Worm (Caenorhabditis elegans) whole organism, L4/young adult: Measurements from ENCODE around the gene cisd-1.
"Not testable (repeated sequence)": the region's sequence is repeated elsewhere in the genome, so short reads cannot be mapped to it uniquely, and the experiment has no call there.

Experiments
- W03F9.2 ChIP-seq: fragments of 150-350 bp; optimal IDR thresholded peaks from 2 replicates; lab custom pipeline; 2014; ENCODE audit warnings: missing biosample characterization, missing genetic modification characterization
- dao-5 ChIP-seq: sonication (generic microtip); optimal IDR thresholded peaks from 2 replicates; lab custom pipeline; 2016; ENCODE audit warnings: missing genotype, missing genetic modification characterization, moderate library complexity, missing compliant biosample characterization
- him-1 ChIP-seq: sonication (generic microtip); optimal IDR thresholded peaks from 2 replicates; lab custom pipeline; 2016; ENCODE audit warnings: missing genotype, missing genetic modification reagents, missing genetic modification characterization, missing compliant biosample characterization

Gene cisd-1

DNA sequence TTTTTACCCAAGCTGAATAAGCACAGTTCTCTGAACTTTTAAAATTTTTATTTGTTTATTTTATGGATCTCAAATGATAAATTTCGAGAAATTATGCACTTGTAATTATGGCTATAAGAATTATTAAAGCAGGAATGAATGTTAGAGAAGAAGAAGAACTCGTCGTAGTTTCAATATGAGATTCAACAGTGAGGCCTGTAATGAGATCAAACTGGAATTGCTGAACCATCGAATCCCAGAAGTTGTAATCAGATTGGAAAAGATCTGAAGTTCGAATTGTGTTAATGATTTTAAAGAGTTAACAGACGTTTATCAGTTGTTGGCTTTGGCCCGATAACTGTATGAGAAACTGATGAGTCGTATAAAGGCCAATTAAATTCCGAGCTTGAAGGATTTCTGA, 13.7 kb downstream of the cisd-1 start:
- TF ChIP-seq dao-5 (no peak), him-1 (tag; lab: Kevin White, UChicago) (no peak), W03F9.2 (tag; lab: Kevin White, UChicago) (no peak)

DNA sequence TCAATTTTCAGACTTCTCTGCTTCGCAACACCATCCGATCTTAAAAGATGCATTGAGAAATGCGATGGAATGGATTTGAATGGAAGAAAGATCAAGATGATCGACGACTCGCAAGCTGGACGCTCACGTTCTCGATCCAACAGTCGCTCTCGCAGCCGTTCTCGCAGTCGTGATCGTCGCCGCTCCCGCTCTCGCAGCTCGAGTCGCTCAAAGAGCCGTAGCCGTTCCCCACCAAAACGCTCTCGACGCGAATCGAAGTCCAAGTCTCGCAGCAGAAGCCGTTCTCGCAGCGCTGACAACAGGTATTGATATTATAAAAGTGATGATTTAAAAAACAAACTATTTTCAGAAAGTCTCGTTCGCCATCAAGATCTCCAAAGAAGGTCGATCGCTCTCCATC, 14.3 kb downstream of the cisd-1 start:
- no peak for TF ChIP-seq dao-5
- TF ChIP-seq W03F9.2 (tag; lab: Kevin White, UChicago) = no peak
- TF ChIP-seq him-1 (tag; lab: Kevin White, UChicago) = no peak

DNA sequence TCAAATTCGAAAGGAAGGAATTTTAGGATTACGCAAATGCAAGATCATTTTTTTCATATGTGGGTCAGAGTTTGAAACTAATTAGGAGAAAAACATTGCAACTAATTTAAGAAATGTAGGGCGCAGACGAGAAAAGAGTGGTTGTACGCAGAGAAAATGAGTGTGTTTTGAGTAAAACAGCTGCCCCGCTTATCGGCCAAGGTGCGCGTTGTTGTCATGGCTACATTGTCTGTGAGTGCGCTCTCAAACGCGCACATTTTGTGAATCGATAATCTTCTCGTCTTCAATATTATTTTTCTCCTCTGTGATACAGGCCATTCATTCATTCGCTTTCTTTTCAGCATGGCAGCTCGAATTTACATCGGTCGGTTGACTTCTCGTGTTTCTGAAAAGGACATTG, 15.8 kb downstream of the cisd-1 start:
- TF ChIP-seq dao-5 (no peak), him-1 (tag; lab: Kevin White, UChicago) (no peak), W03F9.2 (tag; lab: Kevin White, UChicago) (no peak)

DNA sequence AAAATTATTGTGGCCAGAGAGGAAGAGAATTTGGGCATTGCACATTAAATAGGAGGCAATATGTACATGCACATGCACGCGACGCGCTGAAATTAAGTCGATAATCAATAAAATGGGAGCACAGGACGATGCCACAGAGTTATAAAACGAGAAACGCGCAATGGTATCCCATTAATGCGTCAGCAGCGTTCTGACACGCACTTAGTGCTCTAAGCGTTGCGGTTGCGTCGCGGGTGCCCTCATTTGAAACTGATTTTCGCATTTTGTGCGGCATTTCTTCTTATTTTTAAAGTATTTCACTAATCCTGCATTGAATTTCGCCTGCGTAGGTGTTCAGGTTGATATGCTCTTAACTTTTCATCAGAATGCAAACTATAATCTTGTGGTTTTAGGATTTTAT, 16.4 kb downstream of the cisd-1 start, which contains the start of gene rsp-1:
TSS of gene rsp-1 (plus strand) at position 338 of the 400 bp plus-strand sequence.
- peak; percentile 64 for TF ChIP-seq him-1 (tag; lab: Kevin White, UChicago)
- peak; percentile 39 for TF ChIP-seq dao-5
- peak; percentile 96 for TF ChIP-seq W03F9.2 (tag; lab: Kevin White, UChicago)

- TF ChIP-seq him-1 (tag; lab: Kevin White, UChicago) (no peak), dao-5 (no peak), W03F9.2 (tag; lab: Kevin White, UChicago) (no peak)
These were observed 16.9 kb downstream of the cisd-1 start, which contains the start of gene rsp-2 for ce11 chrII:11452498-11453005. rsp-2 (minus strand) TSS chrII:11452955.

ce11 chrII:11451738-11452137, 17.7 kb downstream of the cisd-1 start:
- no peak for TF ChIP-seq W03F9.2 (tag; lab: Kevin White, UChicago)
- no peak for TF ChIP-seq dao-5
- TF ChIP-seq him-1 (tag; lab: Kevin White, UChicago) = no peak

DNA sequence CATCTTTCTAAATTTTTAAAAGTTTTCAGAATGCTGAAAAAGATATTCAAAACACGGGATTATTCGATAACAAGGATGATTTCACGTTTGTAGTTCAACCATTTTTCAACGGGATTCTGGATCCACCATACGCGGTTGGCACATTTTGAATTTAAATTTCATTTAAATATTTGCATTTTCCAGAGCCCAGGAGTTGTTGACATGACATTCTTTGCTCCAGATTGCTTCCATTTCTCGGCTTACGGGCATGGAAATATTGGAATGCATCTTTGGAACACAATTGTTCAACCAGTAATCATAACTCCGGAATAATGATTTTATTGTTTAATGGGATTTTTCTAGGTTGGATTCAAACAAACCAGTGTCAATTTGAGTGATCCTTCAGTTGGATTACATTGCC, 18.5 kb downstream of the cisd-1 start:
- no peak for TF ChIP-seq him-1 (tag; lab: Kevin White, UChicago)
- no peak for TF ChIP-seq dao-5
- TF ChIP-seq W03F9.2 (tag; lab: Kevin White, UChicago) = no peak

- TF ChIP-seq W03F9.2 (tag; lab: Kevin White, UChicago) = no peak
- TF ChIP-seq him-1 (tag; lab: Kevin White, UChicago) = no peak
- no peak for TF ChIP-seq dao-5
These were observed 20.7 kb downstream of the cisd-1 start, which contains the start of gene W02B12.1 for ce11 chrII:11448753-11449152. W02B12.1 (plus strand) TSS chrII:11449021.

- TF ChIP-seq W03F9.2 (tag; lab: Kevin White, UChicago) = no peak
- no peak for TF ChIP-seq him-1 (tag; lab: Kevin White, UChicago)
- TF ChIP-seq dao-5 = no peak
These were observed 24.5 kb downstream of the cisd-1 start, which contains the start of gene W02B12.13 for ce11 chrII:11444973-11445372. W02B12.13 (plus strand) TSS chrII:11445273.

ce11 chrII:11443862-11444261, 25.6 kb downstream of the cisd-1 start, which contains the start of gene adbp-1:
adbp-1 (plus strand) TSS chrII:11444162.
- TF ChIP-seq W03F9.2 (tag; lab: Kevin White, UChicago) (no peak), him-1 (tag; lab: Kevin White, UChicago) (no peak)

DNA sequence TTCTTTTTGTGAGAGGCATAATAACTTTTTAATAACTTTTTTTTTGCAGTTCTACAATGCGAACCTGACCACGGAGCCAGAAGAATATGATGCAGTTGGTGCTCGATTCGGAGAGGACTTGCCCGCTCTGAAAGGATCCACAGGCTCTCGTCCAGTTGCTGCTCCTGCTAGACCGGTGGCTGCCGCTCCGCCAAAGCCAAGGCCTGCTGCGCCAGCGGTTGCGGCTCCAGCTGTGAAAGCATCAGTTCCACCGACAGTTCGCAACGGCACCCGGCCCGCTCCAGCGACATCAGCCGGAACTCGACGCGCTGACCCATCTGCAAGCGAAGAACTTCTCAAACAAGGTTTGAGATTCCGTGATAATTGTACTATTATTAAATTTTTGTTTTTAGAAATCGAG, 26.3 kb downstream of the cisd-1 start:
- TF ChIP-seq him-1 (tag; lab: Kevin White, UChicago) (no peak), W03F9.2 (tag; lab: Kevin White, UChicago) (no peak), dao-5 (no peak)

ce11 chrII:11442425-11442824, 27.0 kb downstream of the cisd-1 start, which contains the start of gene ebp-2:
ebp-2 (plus strand) TSS chrII:11442725.
- not testable (repeated sequence) for TF ChIP-seq W03F9.2 (tag; lab: Kevin White, UChicago); dao-5; him-1 (tag; lab: Kevin White, UChicago)

DNA sequence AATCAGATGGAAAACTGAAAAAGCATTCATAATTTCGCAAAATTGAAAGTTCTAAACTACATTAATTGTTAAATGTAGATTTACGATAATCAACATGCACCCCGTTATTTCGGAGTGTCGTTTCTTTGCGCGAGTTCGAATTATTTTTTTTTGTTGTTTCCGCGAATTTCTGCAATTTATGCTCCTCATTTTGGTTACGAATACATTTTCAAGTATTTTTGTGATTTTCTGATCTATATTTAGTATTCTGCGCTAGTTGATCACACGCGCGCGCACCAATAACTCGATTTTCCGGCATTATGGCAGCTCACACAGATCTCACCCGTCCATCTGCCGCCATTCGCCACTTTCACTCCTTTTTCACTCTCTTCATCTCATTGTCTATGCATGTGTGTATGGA, 29.2 kb downstream of the cisd-1 start, which contains the start of gene VW02B12L.2:
TSS of gene VW02B12L.2 (minus strand) at position 65 of the 400 bp plus-strand sequence.
- TF ChIP-seq W03F9.2 (tag; lab: Kevin White, UChicago) = no peak
- TF ChIP-seq dao-5 = no peak
- no peak for TF ChIP-seq him-1 (tag; lab: Kevin White, UChicago)

ce11 chrII:11438417-11438816, 31.0 kb downstream of the cisd-1 start, which contains the start of gene vha-6:
vha-6 (minus strand) TSS chrII:11438452.
- TF ChIP-seq W03F9.2 (tag; lab: Kevin White, UChicago) (no peak), dao-5 (no peak), him-1 (tag; lab: Kevin White, UChicago) (no peak)

DNA sequence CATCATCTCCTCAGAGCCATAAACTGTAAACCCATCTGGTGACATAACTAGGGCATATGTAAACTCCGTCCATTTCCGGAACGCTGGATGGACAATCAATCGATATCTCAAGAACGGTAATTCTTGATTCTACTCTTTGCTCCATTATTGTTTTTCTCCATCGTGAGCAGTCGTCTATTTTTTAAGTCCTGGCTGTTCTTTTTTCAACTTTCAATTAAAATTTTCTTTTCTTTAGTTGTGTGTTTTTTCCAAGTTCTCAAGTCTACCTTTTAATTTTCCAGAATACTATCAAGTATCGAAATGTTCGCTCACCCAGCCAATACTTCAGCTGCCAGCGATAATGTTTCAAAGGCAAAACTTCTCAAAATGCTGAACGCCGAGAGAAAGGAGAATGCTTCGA, 35.5 kb downstream of the cisd-1 start, which contains the start of gene C05D12.5:
TSS of gene C05D12.5 (plus strand) at position 301 of the 400 bp plus-strand sequence.
- TF ChIP-seq dao-5 = no peak
- TF ChIP-seq W03F9.2 (tag; lab: Kevin White, UChicago) = no peak
- TF ChIP-seq him-1 (tag; lab: Kevin White, UChicago) = no peak
